Fruit fly (Drosophila melanogaster): Measurements from ENCODE around the gene CG10512.

Gene CG10512

DNA sequence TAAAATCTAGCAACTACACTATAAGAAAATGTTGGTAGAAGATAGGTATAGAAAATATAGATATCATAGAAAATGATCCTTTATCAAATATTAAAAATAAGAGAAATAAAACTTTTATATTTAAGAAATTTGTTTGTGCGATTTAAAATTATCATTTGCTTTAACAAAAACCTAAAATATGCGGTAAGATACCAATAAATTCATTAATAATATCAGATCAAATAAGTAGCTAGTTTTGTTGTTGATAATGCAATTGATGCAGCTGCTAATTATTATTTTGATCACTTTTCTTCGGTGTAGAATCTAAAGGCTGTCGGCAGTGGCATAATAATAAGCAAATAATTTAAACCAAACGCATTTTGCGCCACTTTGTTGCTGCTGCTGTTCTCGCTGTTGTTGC is 21.6 kb downstream of the CG10512 start:
- TF ChIP-seq CG9948 (tag; optimal IDR thresholded peaks at IDR 0.05) (no peak), D1 (tag; optimal IDR thresholded peaks at IDR 0.05) (no peak), Pif1B (GFP tag; optimal IDR thresholded peaks at IDR 0.05) (no peak), CG8159 (tag; optimal IDR thresholded peaks at IDR 0.05) (no peak), EcR (GFP tag; optimal IDR thresholded peaks at IDR 0.05) (no peak), CG34367 (tag; optimal IDR thresholded peaks at IDR 0.05) (no peak), Ets98B (GFP tag; IDR thresholded peaks at IDR 0.05) (no peak), CG15710 (tag; optimal IDR thresholded peaks at IDR 0.05) (no peak), rn (GFP tag; IDR thresholded peaks at IDR 0.05) (peak; percentile 25; the same call in 1 of the 2 replicates), CG13204 (GFP tag; optimal IDR thresholded peaks at IDR 0.05) (no peak), CG32121 (GFP tag; IDR thresholded peaks at IDR 0.05) (no peak), CG4496 (GFP tag; IDR thresholded peaks at IDR 0.05) (no peak; the same call in 2 of the 3 replicates), CG17806 (tag; optimal IDR thresholded peaks at IDR 0.05) (no peak), CG10348 (GFP tag; IDR thresholded peaks at IDR 0.05) (no peak), Snoo (tag; optimal IDR thresholded peaks at IDR 0.05) (no peak), fd96Ca (GFP tag; IDR thresholded peaks at IDR 0.05) (no peak), Pif1A (GFP tag; optimal IDR thresholded peaks at IDR 0.05) (peak; percentile 16), CG12605 (GFP tag; IDR thresholded peaks at IDR 0.05) (no peak), gl (tag; optimal IDR thresholded peaks at IDR 0.05) (no peak), CG14655 (GFP tag; optimal IDR thresholded peaks at IDR 0.05) (peak; percentile 95), CG8301 (tag; optimal IDR thresholded peaks at IDR 0.05) (peak; percentile 90)

DNA sequence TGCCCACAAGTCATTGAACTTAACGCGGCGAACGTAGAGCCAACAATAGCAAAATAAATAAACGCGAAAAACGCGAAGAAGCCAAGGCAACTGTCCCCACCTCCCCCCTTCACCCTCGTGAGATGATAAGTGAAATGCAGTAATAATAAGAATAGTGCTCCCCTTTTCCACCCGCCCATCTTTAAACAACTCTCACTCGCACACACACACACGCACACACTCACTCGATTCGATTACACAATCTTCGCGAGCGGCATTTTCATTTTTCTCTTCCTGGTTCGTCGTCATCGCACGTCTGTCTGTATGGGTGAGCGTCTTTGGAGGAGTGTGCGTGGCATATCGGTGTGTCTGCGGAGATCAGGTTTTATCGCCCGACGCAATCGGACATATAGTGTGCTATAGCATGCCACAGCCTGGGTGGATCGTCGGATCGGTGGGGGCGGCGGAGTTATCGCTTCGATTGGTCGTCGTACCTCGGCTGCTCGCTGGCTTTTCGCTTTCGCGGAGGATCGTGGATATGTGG is 22.0 kb downstream of the CG10512 start:
- TF ChIP-seq Snoo (tag; optimal IDR thresholded peaks at IDR 0.05) (peak; percentile 35), CG15710 (tag; optimal IDR thresholded peaks at IDR 0.05) (no peak), CG12605 (GFP tag; IDR thresholded peaks at IDR 0.05) (peak; percentile 6), CG13204 (GFP tag; optimal IDR thresholded peaks at IDR 0.05) (peak; percentile 93), CG9948 (tag; optimal IDR thresholded peaks at IDR 0.05) (no peak), rn (GFP tag; IDR thresholded peaks at IDR 0.05) (no peak), CG4496 (GFP tag; IDR thresholded peaks at IDR 0.05) (peak; percentile 39; the same call in 2 of the 3 replicates), CG34367 (tag; optimal IDR thresholded peaks at IDR 0.05) (no peak), Pif1A (GFP tag; optimal IDR thresholded peaks at IDR 0.05) (no peak), CG8159 (tag; optimal IDR thresholded peaks at IDR 0.05) (no peak), fd96Ca (GFP tag; IDR thresholded peaks at IDR 0.05) (peak; percentile 70; the same call in 2 of the 3 replicates), Pif1B (GFP tag; optimal IDR thresholded peaks at IDR 0.05) (no peak), CG8301 (tag; optimal IDR thresholded peaks at IDR 0.05) (no peak), CG14655 (GFP tag; optimal IDR thresholded peaks at IDR 0.05) (no peak), CG10348 (GFP tag; IDR thresholded peaks at IDR 0.05) (no peak), EcR (GFP tag; optimal IDR thresholded peaks at IDR 0.05) (peak; percentile 97), Ets98B (GFP tag; IDR thresholded peaks at IDR 0.05) (peak; percentile 56; the same call in 1 of the 2 replicates), D1 (tag; optimal IDR thresholded peaks at IDR 0.05) (no peak), CG17806 (tag; optimal IDR thresholded peaks at IDR 0.05) (no peak), gl (tag; optimal IDR thresholded peaks at IDR 0.05) (no peak), CG32121 (GFP tag; IDR thresholded peaks at IDR 0.05) (peak; percentile 40)

DNA sequence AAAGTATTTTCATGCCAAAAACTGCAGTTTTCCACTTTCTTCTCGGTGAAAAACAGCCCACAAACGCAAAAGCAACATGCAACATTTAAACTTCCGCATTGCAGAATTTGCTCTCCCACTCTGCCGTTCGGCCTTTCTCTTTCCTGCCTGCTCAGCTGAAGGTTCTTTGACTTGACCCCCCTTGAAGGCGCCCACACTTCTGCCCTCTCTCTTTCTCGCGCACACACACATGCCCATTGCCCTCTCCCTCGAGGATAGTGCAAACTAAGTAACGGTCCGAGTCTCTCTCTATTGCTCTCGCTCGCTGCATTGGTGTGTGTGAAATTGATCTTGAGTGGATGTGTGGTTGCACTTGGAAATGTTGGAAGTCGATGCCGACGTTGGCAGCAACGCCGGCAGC is 22.9 kb downstream of the CG10512 start:
- TF ChIP-seq CG8159 (tag; optimal IDR thresholded peaks at IDR 0.05) (no peak), CG4496 (GFP tag; IDR thresholded peaks at IDR 0.05) (0 out of 3 replicates have a peak, but pooled peaks have one; percentile 8), fd96Ca (GFP tag; IDR thresholded peaks at IDR 0.05) (0 out of 3 replicates have a peak, but pooled peaks have one; percentile 18)

DNA sequence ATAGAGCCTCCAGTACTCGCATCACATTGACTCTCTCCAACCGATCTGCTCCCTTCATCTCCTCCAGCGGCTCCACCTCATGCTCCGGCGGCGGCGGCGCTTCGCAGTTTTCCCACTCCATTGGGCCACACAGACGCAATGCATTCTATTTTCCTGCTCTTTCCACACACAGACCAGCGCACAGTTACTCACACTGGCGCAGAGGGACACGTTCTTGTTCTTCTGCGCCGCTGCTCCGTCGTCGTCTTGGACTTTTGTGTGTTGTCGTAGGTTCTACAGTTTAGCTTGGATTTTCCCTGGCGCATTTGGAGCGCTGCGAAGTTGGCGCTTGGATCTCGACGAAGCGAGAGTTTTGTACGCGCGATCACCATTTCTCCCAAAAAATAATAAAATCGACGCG is 23.6 kb downstream of the CG10512 start, which contains the start of gene Eip78C:
Gene Eip78C (plus strand): TSS at position 301 of the 400 bp plus-strand sequence.
- 0 out of 2 replicates have a peak, but pooled peaks have one; percentile 29 for TF ChIP-seq CG32121 (GFP tag; IDR thresholded peaks at IDR 0.05)
- peak; percentile 6 for TF ChIP-seq CG14655 (GFP tag; optimal IDR thresholded peaks at IDR 0.05)
- TF ChIP-seq fd96Ca (GFP tag; IDR thresholded peaks at IDR 0.05) = peak; percentile 50; the same call in 1 of the 3 replicates
- peak; percentile 41; the same call in 1 of the 2 replicates for TF ChIP-seq Ets98B (GFP tag; IDR thresholded peaks at IDR 0.05)
- no peak for TF ChIP-seq CG17806 (tag; optimal IDR thresholded peaks at IDR 0.05)

DNA sequence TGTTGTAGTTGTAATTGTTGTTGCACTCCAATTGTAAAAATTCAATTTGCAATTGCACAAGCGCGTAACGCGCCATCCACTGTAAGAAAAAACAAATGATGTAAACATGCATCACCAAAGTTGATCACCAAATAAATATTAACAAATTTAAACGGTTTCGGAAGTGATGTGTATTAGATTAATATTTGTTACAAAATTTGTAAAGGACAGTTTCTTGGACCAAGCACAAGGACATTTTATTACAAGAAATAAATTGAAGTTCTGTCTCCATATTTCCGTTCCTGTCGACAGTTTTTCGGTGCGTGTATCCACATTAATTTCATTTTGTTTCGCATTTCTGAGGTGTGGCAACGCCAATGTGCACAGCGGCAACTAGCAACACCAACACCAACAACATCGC is 27.0 kb downstream of the CG10512 start:
- TF ChIP-seq Pif1A (GFP tag; optimal IDR thresholded peaks at IDR 0.05) (peak; percentile 39), Snoo (tag; optimal IDR thresholded peaks at IDR 0.05) (no peak), Pif1B (GFP tag; optimal IDR thresholded peaks at IDR 0.05) (peak; percentile 20), fd96Ca (GFP tag; IDR thresholded peaks at IDR 0.05) (peak; percentile 82; the same call in 2 of the 3 replicates), CG10348 (GFP tag; IDR thresholded peaks at IDR 0.05) (no peak; the same call in 1 of the 2 replicates), CG13204 (GFP tag; optimal IDR thresholded peaks at IDR 0.05) (no peak), D1 (tag; optimal IDR thresholded peaks at IDR 0.05) (no peak), gl (tag; optimal IDR thresholded peaks at IDR 0.05) (no peak), CG14655 (GFP tag; optimal IDR thresholded peaks at IDR 0.05) (peak; percentile 77), EcR (GFP tag; optimal IDR thresholded peaks at IDR 0.05) (no peak), CG32121 (GFP tag; IDR thresholded peaks at IDR 0.05) (peak; percentile 72), CG17806 (tag; optimal IDR thresholded peaks at IDR 0.05) (no peak), CG9948 (tag; optimal IDR thresholded peaks at IDR 0.05) (no peak), CG12605 (GFP tag; IDR thresholded peaks at IDR 0.05) (peak; percentile 41; the same call in 1 of the 2 replicates), CG8159 (tag; optimal IDR thresholded peaks at IDR 0.05) (no peak), CG4496 (GFP tag; IDR thresholded peaks at IDR 0.05) (peak; percentile 78), CG8301 (tag; optimal IDR thresholded peaks at IDR 0.05) (peak; percentile 71), CG15710 (tag; optimal IDR thresholded peaks at IDR 0.05) (no peak), CG34367 (tag; optimal IDR thresholded peaks at IDR 0.05) (no peak), Ets98B (GFP tag; IDR thresholded peaks at IDR 0.05) (peak; percentile 75), rn (GFP tag; IDR thresholded peaks at IDR 0.05) (peak; percentile 38; the same call in 1 of the 2 replicates)
